1 fruit fly cellular context compared by ENCODE assay signal in the genomic region with DNA sequence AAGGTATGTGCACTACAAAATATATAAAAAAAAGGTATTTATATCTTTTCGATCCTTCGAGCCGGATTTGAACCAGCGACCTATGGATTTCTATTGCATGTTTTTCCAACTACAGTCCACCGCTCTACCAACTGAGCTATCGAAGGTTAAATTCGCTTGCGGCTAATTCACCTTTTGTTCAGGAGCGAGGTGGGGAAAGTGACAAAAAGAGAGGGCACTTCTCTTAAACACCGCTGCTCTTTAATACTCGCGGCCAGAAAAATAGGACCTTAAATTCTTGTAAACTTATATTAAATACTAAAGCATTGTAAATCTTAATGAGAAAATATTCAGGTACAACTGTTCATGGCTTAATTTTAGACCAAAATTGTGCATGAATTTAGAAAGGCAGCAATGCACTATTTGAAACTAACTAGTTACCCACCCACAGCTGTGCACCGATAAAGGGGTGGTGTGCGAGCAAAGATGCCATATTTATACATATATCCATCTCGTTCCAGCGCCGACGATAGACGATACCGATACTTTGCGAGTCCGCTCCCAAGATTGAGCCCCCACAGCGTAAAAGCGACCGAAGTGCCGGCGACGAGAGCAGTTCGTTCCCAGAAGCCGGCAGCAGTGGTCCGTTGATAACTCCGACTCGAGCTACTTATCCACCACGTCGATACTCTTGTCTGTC.
TF ChIP-seq lines count a peak whose summit lies in the region.

No protein-coding gene starts in this region.

TF ChIP-seq in whole organism, embryonic, 481 proteins besides CTCF, POLR2A, EP300 and RAD21 (continued from another document and continues in another):
- TF ChIP-seq CG15073 (GFP tag; optimal IDR thresholded peaks at IDR 0.05; lab: Kevin White, UChicago) (peak; percentile 83), CG43689 (GFP tag; IDR thresholded peaks at IDR 0.05; lab: Robert Waterston, UW) (peak; percentile 92), dati (GFP tag; IDR thresholded peaks at IDR 0.05; lab: Robert Waterston, UW) (peak; percentile 94), grn (GFP tag; optimal IDR thresholded peaks at IDR 0.05; lab: Kevin White, UChicago) (peak; percentile 86), CG10565 (GFP tag; optimal IDR thresholded peaks at IDR 0.05; lab: Kevin White, UChicago) (peak; percentile 92), D19A (tag; optimal IDR thresholded peaks at IDR 0.05; lab: Kevin White, UChicago) (peak; percentile 96), CG7786 (GFP tag; optimal IDR thresholded peaks at IDR 0.05; lab: Kevin White, UChicago) (peak; percentile 97), CG2202 (tag; optimal IDR thresholded peaks at IDR 0.05; lab: Kevin White, UChicago) (peak; percentile 98), ATbp (GFP tag; optimal IDR thresholded peaks at IDR 0.05; lab: Kevin White, UChicago) (peak; percentile 99), tna (GFP tag; IDR thresholded peaks at IDR 0.05; lab: Robert Waterston, UW; ENCODE audit: partially characterized antibody) (no peak; the same call in none of the 2 replicates), sisA (GFP tag; IDR thresholded peaks at IDR 0.05; lab: Robert Waterston, UW) (peak; percentile 95), CG16863 (GFP tag; optimal IDR thresholded peaks at IDR 0.05; lab: Kevin White, UChicago) (peak; percentile 98), CG30431 (GFP tag; optimal IDR thresholded peaks at IDR 0.05; lab: Kevin White, UChicago) (peak; percentile 96), insv (GFP tag; optimal IDR thresholded peaks at IDR 0.05; lab: Kevin White, UChicago) (peak; percentile 53 to 81), HmgZ (tag; optimal IDR thresholded peaks at IDR 0.05; lab: Kevin White, UChicago) (peak; percentile 99), CG4730 (GFP tag; IDR thresholded peaks at IDR 0.05; lab: Robert Waterston, UW) (peak; percentile 89), disco-r (GFP tag; optimal IDR thresholded peaks at IDR 0.05; lab: Kevin White, UChicago) (peak; percentile 95), CG33557 (GFP tag; optimal IDR thresholded peaks at IDR 0.05; lab: Kevin White, UChicago) (peak; percentile 94), CG9797 (GFP tag; optimal IDR thresholded peaks at IDR 0.05; lab: Kevin White, UChicago) (peak; percentile 68), CG7372 (GFP tag; IDR thresholded peaks at IDR 0.05; lab: Robert Waterston, UW) (peak; percentile 91), pho (GFP tag; optimal IDR thresholded peaks at IDR 0.05; lab: Kevin White, UChicago) (peak; percentile 97), CG15011 (GFP tag; optimal IDR thresholded peaks at IDR 0.05; lab: Kevin White, UChicago) (peak; percentile 98), ranshi (GFP tag; IDR thresholded peaks at IDR 0.05; lab: Robert Waterston, UW) (peak; percentile 96), Dfd (GFP tag; optimal IDR thresholded peaks at IDR 0.05; lab: Kevin White, UChicago) (no peak), Atf6 (GFP tag; IDR thresholded peaks at IDR 0.05; lab: Robert Waterston, UW) (peak; percentile 97), emc (GFP tag; optimal IDR thresholded peaks at IDR 0.05; lab: Kevin White, UChicago) (peak; percentile 92), CG2120 (GFP tag; optimal IDR thresholded peaks at IDR 0.05; lab: Kevin White, UChicago) (peak; percentile 99), ato (GFP tag; IDR thresholded peaks at IDR 0.05; lab: Robert Waterston, UW; ENCODE audit: partially characterized antibody) (peak; percentile 80), CG8765 (GFP tag; IDR thresholded peaks at IDR 0.05; lab: Robert Waterston, UW) (peak; percentile 90), tup (GFP tag; optimal IDR thresholded peaks at IDR 0.05; lab: Kevin White, UChicago) (peak; percentile 97), kay (GFP tag; optimal IDR thresholded peaks at IDR 0.05; lab: Kevin White, UChicago) (peak; percentile 95), CG10366 (GFP tag; IDR thresholded peaks at IDR 0.05; lab: Robert Waterston, UW) (peak; percentile 96), nom (GFP tag; optimal IDR thresholded peaks at IDR 0.05; lab: Kevin White, UChicago) (peak; percentile 96), CG13894 (tag; optimal IDR thresholded peaks at IDR 0.05; lab: Kevin White, UChicago) (peak; percentile 98), CG10462 (GFP tag; optimal IDR thresholded peaks at IDR 0.05; lab: Kevin White, UChicago) (peak; percentile 95), CG10321 (GFP tag; IDR thresholded peaks at IDR 0.05; lab: Robert Waterston, UW) (peak; percentile 94), cad (GFP tag; optimal IDR thresholded peaks at IDR 0.05; lab: Kevin White, UChicago) (no peak), CG4617 (GFP tag; optimal IDR thresholded peaks at IDR 0.05; lab: Kevin White, UChicago; ENCODE audit: borderline replicate concordance) (peak; percentile 92), Lpt (GFP tag; optimal IDR thresholded peaks at IDR 0.05; lab: Kevin White, UChicago) (no peak), Sox102F (GFP tag; optimal IDR thresholded peaks at IDR 0.05; lab: Kevin White, UChicago) (peak; percentile 97), CG34224 (GFP tag; IDR thresholded peaks at IDR 0.05; lab: Robert Waterston, UW; ENCODE audit: partially characterized antibody) (peak; percentile 69; the same call in 1 of the 3 replicates), onecut (GFP tag; IDR thresholded peaks at IDR 0.05; lab: Robert Waterston, UW) (peak; percentile 95), sqz (GFP tag; optimal IDR thresholded peaks at IDR 0.05; lab: Kevin White, UChicago) (peak; percentile 95), lov (optimal IDR thresholded peaks at IDR 0.05; lab: Kevin White, UChicago) (no peak), lov (GFP tag; IDR thresholded peaks at IDR 0.05; lab: Robert Waterston, UW) (peak; percentile 94), unc-4 (GFP tag; IDR thresholded peaks at IDR 0.05; lab: Robert Waterston, UW; ENCODE audit: partially characterized antibody) (peak; percentile 70), Sry-β (GFP tag; optimal IDR thresholded peaks at IDR 0.05; lab: Kevin White, UChicago) (peak; percentile 74), CG17612 (GFP tag; IDR thresholded peaks at IDR 0.05; lab: Robert Waterston, UW) (peak; percentile 90), CG7271 (tag; optimal IDR thresholded peaks at IDR 0.05; lab: Kevin White, UChicago) (peak; percentile 92), CG17186 (GFP tag; optimal IDR thresholded peaks at IDR 0.05; lab: Kevin White, UChicago) (peak; percentile 93), pita (GFP tag; optimal IDR thresholded peaks at IDR 0.05; lab: Kevin White, UChicago) (no peak), ap (GFP tag; IDR thresholded peaks at IDR 0.05; lab: Robert Waterston, UW) (peak; percentile 95), Hmx (GFP tag; optimal IDR thresholded peaks at IDR 0.05; lab: Kevin White, UChicago) (peak; percentile 93), bcd (GFP tag; optimal IDR thresholded peaks at IDR 0.05; lab: Kevin White, UChicago) (peak; percentile 98), inv (GFP tag; IDR thresholded peaks at IDR 0.05; lab: Robert Waterston, UW; ENCODE audit: partially characterized antibody) (peak; percentile 21), Lim3 (GFP tag; IDR thresholded peaks at IDR 0.05; lab: Robert Waterston, UW) (peak; percentile 84; the same call in 1 of the 2 replicates), vfl (GFP tag; optimal IDR thresholded peaks at IDR 0.05; lab: Kevin White, UChicago) (peak; percentile 94), CG13775 (GFP tag; optimal IDR thresholded peaks at IDR 0.05; lab: Kevin White, UChicago) (peak; percentile 98), Xbp1 (GFP tag; optimal IDR thresholded peaks at IDR 0.05; lab: Kevin White, UChicago) (peak; percentile 98), MESR4 (GFP tag; optimal IDR thresholded peaks at IDR 0.05; lab: Kevin White, UChicago) (peak; percentile 81), seq (GFP tag; IDR thresholded peaks at IDR 0.05; lab: Robert Waterston, UW) (peak; percentile 99), CG8281 (tag; optimal IDR thresholded peaks at IDR 0.05; lab: Kevin White, UChicago) (peak; percentile 87), twi (tag; optimal IDR thresholded peaks at IDR 0.05; lab: Kevin White, UChicago) (peak; percentile 91), CG10959 (GFP tag; IDR thresholded peaks at IDR 0.05; lab: Robert Waterston, UW) (peak; percentile 94), Bdp1 (GFP tag; optimal IDR thresholded peaks at IDR 0.05; lab: Kevin White, UChicago) (peak; percentile 99), unpg (GFP tag; optimal IDR thresholded peaks at IDR 0.05; lab: Kevin White, UChicago) (peak; percentile 99), nerfin-1 (tag; optimal IDR thresholded peaks at IDR 0.05; lab: Kevin White, UChicago) (peak; percentile 96), CG18476 (GFP tag; optimal IDR thresholded peaks at IDR 0.05; lab: Kevin White, UChicago) (peak; percentile 98), CG42726 (GFP tag; IDR thresholded peaks at IDR 0.05; lab: Robert Waterston, UW; ENCODE audit: partially characterized antibody) (peak; percentile 84; the same call in 1 of the 2 replicates), dpn (GFP tag; optimal IDR thresholded peaks at IDR 0.05; lab: Kevin White, UChicago) (peak; percentile 98), Myb (GFP tag; optimal IDR thresholded peaks at IDR 0.05; lab: Kevin White, UChicago) (peak; percentile 88), run (tag; optimal IDR thresholded peaks at IDR 0.05; lab: Kevin White, UChicago) (peak; percentile 97), Ets65A (GFP tag; lab: Kevin White, UChicago) (peak; percentile 99), CG1529 (GFP tag; optimal IDR thresholded peaks at IDR 0.05; lab: Kevin White, UChicago) (peak; percentile 97), exex (tag; optimal IDR thresholded peaks at IDR 0.05; lab: Kevin White, UChicago) (peak; percentile 86), CG17802 (tag; optimal IDR thresholded peaks at IDR 0.05; lab: Kevin White, UChicago) (peak; percentile 87), CG34422 (GFP tag; IDR thresholded peaks at IDR 0.05; lab: Robert Waterston, UW) (peak; percentile 97), ken (GFP tag; IDR thresholded peaks at IDR 0.05; lab: Robert Waterston, UW) (peak; percentile 96), HHEX (GFP tag; optimal IDR thresholded peaks at IDR 0.05; lab: Kevin White, UChicago) (peak; percentile 99), eve (GFP tag; optimal IDR thresholded peaks at IDR 0.05; lab: Kevin White, UChicago) (no peak), CG12071 (GFP tag; optimal IDR thresholded peaks at IDR 0.05; lab: Kevin White, UChicago) (peak; percentile 99), Dref (GFP tag; IDR thresholded peaks at IDR 0.05; lab: Robert Waterston, UW) (peak; percentile 72), luna (GFP tag; optimal IDR thresholded peaks at IDR 0.05; lab: Kevin White, UChicago) (peak; percentile 89), Mrtf (GFP tag; IDR thresholded peaks at IDR 0.05; lab: Robert Waterston, UW) (peak; percentile 93), CG8290 (GFP tag; optimal IDR thresholded peaks at IDR 0.05; lab: Kevin White, UChicago) (peak; percentile 97), CG8290 (tag; optimal IDR thresholded peaks at IDR 0.05; lab: Kevin White, UChicago) (peak; percentile 94 to 99), fd64A (GFP tag; optimal IDR thresholded peaks at IDR 0.05; lab: Kevin White, UChicago) (peak; percentile 98), CG12299 (tag; optimal IDR thresholded peaks at IDR 0.05; lab: Kevin White, UChicago) (peak; percentile 97), ems (GFP tag; optimal IDR thresholded peaks at IDR 0.05; lab: Kevin White, UChicago) (peak; percentile 98), CG13123 (GFP tag; optimal IDR thresholded peaks at IDR 0.05; lab: Kevin White, UChicago) (peak; percentile 96), Rx (GFP tag; IDR thresholded peaks at IDR 0.05; lab: Robert Waterston, UW) (peak; percentile 96), ewg (GFP tag; optimal IDR thresholded peaks at IDR 0.05; lab: Kevin White, UChicago) (peak; percentile 94), CG9727 (GFP tag; optimal IDR thresholded peaks at IDR 0.05; lab: Kevin White, UChicago) (peak; percentile 99), CG6813 (GFP tag; optimal IDR thresholded peaks at IDR 0.05; lab: Kevin White, UChicago) (peak; percentile 99), otp (GFP tag; IDR thresholded peaks at IDR 0.05; lab: Robert Waterston, UW) (peak; percentile 97), kah (GFP tag; optimal IDR thresholded peaks at IDR 0.05; lab: Kevin White, UChicago) (peak; percentile 94), Hr78 (GFP tag; optimal IDR thresholded peaks at IDR 0.05; lab: Kevin White, UChicago) (peak in 1 of 2 experiments; percentile 89), fd102C (GFP tag; optimal IDR thresholded peaks at IDR 0.05; lab: Kevin White, UChicago) (peak; percentile 89), chm (GFP tag; IDR thresholded peaks at IDR 0.05; lab: Robert Waterston, UW) (peak; percentile 98), CG6854 (GFP tag; optimal IDR thresholded peaks at IDR 0.05; lab: Kevin White, UChicago) (peak; percentile 98), h (optimal IDR thresholded peaks at IDR 0.05; lab: Kevin White, UChicago) (no peak), dmrt99B (tag; optimal IDR thresholded peaks at IDR 0.05; lab: Kevin White, UChicago) (peak; percentile 98), CG11696 (GFP tag; IDR thresholded peaks at IDR 0.05; lab: Robert Waterston, UW) (peak; percentile 100), CG6689 (GFP tag; IDR thresholded peaks at IDR 0.05; lab: Robert Waterston, UW) (peak; percentile 97), CG7928 (GFP tag; optimal IDR thresholded peaks at IDR 0.05; lab: Kevin White, UChicago) (peak; percentile 81), aop (GFP tag; IDR thresholded peaks at IDR 0.05; lab: Robert Waterston, UW) (peak; percentile 83), CG10267 (tag; optimal IDR thresholded peaks at IDR 0.05; lab: Kevin White, UChicago) (peak; percentile 97), Ada2b (GFP tag; IDR thresholded peaks at IDR 0.05; lab: Robert Waterston, UW) (peak; percentile 97), corto (GFP tag; optimal IDR thresholded peaks at IDR 0.05; lab: Kevin White, UChicago) (peak; percentile 98), CG7963 (GFP tag; IDR thresholded peaks at IDR 0.05; lab: Robert Waterston, UW; ENCODE audit: partially characterized antibody) (peak; percentile 73), CG14710 (tag; optimal IDR thresholded peaks at IDR 0.05; lab: Kevin White, UChicago) (peak; percentile 97), az2 (GFP tag; optimal IDR thresholded peaks at IDR 0.05; lab: Kevin White, UChicago) (peak; percentile 98), Chrac-16 (GFP tag; optimal IDR thresholded peaks at IDR 0.05; lab: Kevin White, UChicago) (peak; percentile 97), CG11093 (GFP tag; IDR thresholded peaks at IDR 0.05; lab: Robert Waterston, UW) (peak; percentile 90), en (GFP tag; optimal IDR thresholded peaks at IDR 0.05; lab: Kevin White, UChicago) (peak; percentile 96), CG13287 (GFP tag; IDR thresholded peaks at IDR 0.05; lab: Robert Waterston, UW; ENCODE audit: partially characterized antibody) (peak; percentile 75), gsb-n (tag; optimal IDR thresholded peaks at IDR 0.05; lab: Kevin White, UChicago) (peak; percentile 98), Doc2 (GFP tag; IDR thresholded peaks at IDR 0.05; lab: Robert Waterston, UW) (peak; percentile 55; the same call in 1 of the 2 replicates), CG11723 (GFP tag; optimal IDR thresholded peaks at IDR 0.05; lab: Kevin White, UChicago) (peak; percentile 95), Max (GFP tag; optimal IDR thresholded peaks at IDR 0.05; lab: Kevin White, UChicago) (peak; percentile 98), ro (GFP tag; IDR thresholded peaks at IDR 0.05; lab: Robert Waterston, UW) (peak; percentile 87)
